Fruit fly (Drosophila melanogaster): ENCODE measurements around the gene CG4619.

Gene CG4619

dm6 chr2L:9947265-9947664 lies 8.6 kb downstream of the CG4619 start, which contains the start of gene CG5853 (continued):
- no peak for TF ChIP-seq gfzf (GFP tag; optimal IDR thresholded peaks at IDR 0.05)
- no peak for TF ChIP-seq CG17385 (GFP tag; optimal IDR thresholded peaks at IDR 0.05)
- TF ChIP-seq tup (GFP tag; optimal IDR thresholded peaks at IDR 0.05), result no peak
- TF ChIP-seq CG1233 (GFP tag; optimal IDR thresholded peaks at IDR 0.05), result no peak
- TF ChIP-seq Nf-YA (GFP tag; IDR thresholded peaks at IDR 0.05), result no peak
- TF ChIP-seq CG4617 (GFP tag; optimal IDR thresholded peaks at IDR 0.05; ENCODE audit: borderline replicate concordance), result no peak
- peak; percentile 85 for TF ChIP-seq CG3995 (GFP tag; optimal IDR thresholded peaks at IDR 0.05)
- no peak for TF ChIP-seq ERR (GFP tag; optimal IDR thresholded peaks at IDR 0.05)
- peak; percentile 25 for TF ChIP-seq CG15514 (GFP tag; optimal IDR thresholded peaks at IDR 0.05)
- TF ChIP-seq Sin3A (optimal IDR thresholded peaks at IDR 0.05), result no peak
- TF ChIP-seq toy (GFP tag; IDR thresholded peaks at IDR 0.05), result no peak
- no peak for TF ChIP-seq CG13775 (GFP tag; optimal IDR thresholded peaks at IDR 0.05)
- TF ChIP-seq CG12659 (GFP tag; optimal IDR thresholded peaks at IDR 0.05), result no peak
- no peak for TF ChIP-seq tin (GFP tag; optimal IDR thresholded peaks at IDR 0.05)
- no peak for TF ChIP-seq D19A (tag; optimal IDR thresholded peaks at IDR 0.05)
- no peak for TF ChIP-seq nerfin-1 (tag; optimal IDR thresholded peaks at IDR 0.05)
- peak; percentile 76 for TF ChIP-seq sug (tag; optimal IDR thresholded peaks at IDR 0.05)
- TF ChIP-seq repo (GFP tag; optimal IDR thresholded peaks at IDR 0.05), result no peak
- TF ChIP-seq CG12942 (GFP tag; optimal IDR thresholded peaks at IDR 0.05), result no peak
- TF ChIP-seq Ada2b (GFP tag; IDR thresholded peaks at IDR 0.05), result no peak
- TF ChIP-seq CG9727 (GFP tag; optimal IDR thresholded peaks at IDR 0.05), result no peak
- no peak; the same call in 1 of the 2 replicates for TF ChIP-seq GATAe (GFP tag; conservative IDR thresholded peaks at IDR 0.05)
- TF ChIP-seq nmo (GFP tag; optimal IDR thresholded peaks at IDR 0.05), result no peak
- TF ChIP-seq Abd-B (GFP tag; optimal IDR thresholded peaks at IDR 0.05), result no peak
- no peak for TF ChIP-seq gt (GFP tag; IDR thresholded peaks at IDR 0.05)
- TF ChIP-seq CG15011 (GFP tag; optimal IDR thresholded peaks at IDR 0.05), result no peak
- peak; percentile 34; the same call in 1 of the 2 replicates for TF ChIP-seq Dref (GFP tag; IDR thresholded peaks at IDR 0.05)
- no peak for TF ChIP-seq CG3726 (GFP tag; IDR thresholded peaks at IDR 0.05)
- TF ChIP-seq Med (GFP tag), result peak; percentile 70
- no peak for TF ChIP-seq ac (GFP tag; optimal IDR thresholded peaks at IDR 0.05)
- TF ChIP-seq Kr (GFP tag; optimal IDR thresholded peaks at IDR 0.05), result no peak
- no peak for TF ChIP-seq CG17568 (GFP tag; optimal IDR thresholded peaks at IDR 0.05)
- no peak for TF ChIP-seq CG32772 (GFP tag; IDR thresholded peaks at IDR 0.05)
- no peak for TF ChIP-seq Mes4 (GFP tag; optimal IDR thresholded peaks at IDR 0.05)
- no peak for TF ChIP-seq CG7372 (GFP tag; IDR thresholded peaks at IDR 0.05)
- TF ChIP-seq z (GFP tag; IDR thresholded peaks at IDR 0.05), result 0 out of 3 replicates have a peak, but pooled peaks have one; percentile 28
- no peak for TF ChIP-seq TFAM (GFP tag; optimal IDR thresholded peaks at IDR 0.05)
- no peak for TF ChIP-seq phol (tag; optimal IDR thresholded peaks at IDR 0.05)
- no peak for TF ChIP-seq peb (GFP tag; IDR thresholded peaks at IDR 0.05)
- TF ChIP-seq Blimp-1 (GFP tag; optimal IDR thresholded peaks at IDR 0.05), result no peak
- TF ChIP-seq lmd (GFP tag; IDR thresholded peaks at IDR 0.05), result no peak
- no peak for TF ChIP-seq Nf-YC (tag; optimal IDR thresholded peaks at IDR 0.05)
- TF ChIP-seq CG6791 (GFP tag; IDR thresholded peaks at IDR 0.05; ENCODE audit: partially characterized antibody), result no peak
- no peak for TF ChIP-seq E2f1 (GFP tag; IDR thresholded peaks at IDR 0.05)
- peak; percentile 19; the same call in 1 of the 3 replicates for TF ChIP-seq so (GFP tag; IDR thresholded peaks at IDR 0.05)
- TF ChIP-seq Oaz (GFP tag; IDR thresholded peaks at IDR 0.05), result no peak
- TF ChIP-seq Hr39 (optimal IDR thresholded peaks at IDR 0.05), result no peak
- TF ChIP-seq CG4328 (GFP tag; optimal IDR thresholded peaks at IDR 0.05), result no peak
- TF ChIP-seq Adf1 (GFP tag; IDR thresholded peaks at IDR 0.05), result peak; percentile 34; the same call in 1 of the 2 replicates
- TF ChIP-seq CG12104 (GFP tag; optimal IDR thresholded peaks at IDR 0.05), result no peak
- no peak for TF ChIP-seq Scr (GFP tag; IDR thresholded peaks at IDR 0.05; ENCODE audit: partially characterized antibody)
- no peak for TF ChIP-seq Atf-2 (GFP tag; optimal IDR thresholded peaks at IDR 0.05)
- no peak for TF ChIP-seq CG2712 (tag; optimal IDR thresholded peaks at IDR 0.05)
